Fruit fly (Drosophila melanogaster) whole organism, embryonic: Measurements from ENCODE around the gene CG3339.

Experiments used
- B-H2 ChIP-seq: fragments of 200-800 bp; sonication (Bioruptor generic); optimal IDR thresholded peaks from 2 replicates; lab custom pipeline; 2018; ENCODE audit warnings: missing biosample characterization, mild to moderate bottlenecking, missing genetic modification characterization
- CG10274 ChIP-seq: fragments of 200-800 bp; sonication (Bioruptor generic); optimal IDR thresholded peaks from 3 replicates; lab custom pipeline; 2017; ENCODE audit warnings: missing biosample characterization, mild to moderate bottlenecking, missing genetic modification characterization
- CG11456 ChIP-seq: fragments of 200-800 bp; sonication (Bioruptor generic); IDR thresholded peaks from 3 replicates; pipeline ENCODE4 v1.3.6; 2022; ENCODE audit warnings: missing biosample characterization, missing genetic modification characterization
- CG12659 ChIP-seq: fragments of 200-800 bp; sonication (Bioruptor generic); optimal IDR thresholded peaks from 3 replicates; lab custom pipeline; 2017; ENCODE audit warnings: mild to moderate bottlenecking, missing biosample characterization, missing genetic modification reagents, missing genetic modification characterization
- CG14710 ChIP-seq: fragments of 200-800 bp; sonication (Bioruptor generic); optimal IDR thresholded peaks from 3 replicates; lab custom pipeline; 2019; ENCODE audit warnings: missing biosample characterization, mild to moderate bottlenecking, missing genetic modification characterization, moderate library complexity
- CG15479 ChIP-seq: fragments of 200-800 bp; sonication (Bioruptor generic); optimal IDR thresholded peaks from 3 replicates; lab custom pipeline; 2019; ENCODE audit warnings: missing biosample characterization, mild to moderate bottlenecking, missing genetic modification characterization, moderate library complexity
- CG15696 ChIP-seq: fragments of 200-800 bp; sonication (Bioruptor generic); optimal IDR thresholded peaks from 2 replicates; lab custom pipeline; 2019; ENCODE audit warnings: missing biosample characterization, mild to moderate bottlenecking, missing genetic modification characterization, moderate library complexity
- CG18011 ChIP-seq: fragments of 200-800 bp; sonication (Bioruptor generic); optimal IDR thresholded peaks from 2 replicates; lab custom pipeline; 2017; ENCODE audit warnings: missing biosample characterization, missing genetic modification characterization, mild to moderate bottlenecking, moderate library complexity, missing genotype
- CG2116 ChIP-seq: fragments of 200-800 bp; sonication (Bioruptor generic); optimal IDR thresholded peaks from 3 replicates; lab custom pipeline; 2018; ENCODE audit warnings: missing biosample characterization, mild to moderate bottlenecking, missing genetic modification characterization
- CG2120 ChIP-seq: fragments of 200-800 bp; sonication (Bioruptor generic); optimal IDR thresholded peaks from 3 replicates; lab custom pipeline; 2016; ENCODE audit warnings: missing biosample characterization, missing genetic modification characterization
- CG4424 ChIP-seq: fragments of 200-800 bp; sonication (Bioruptor generic); optimal IDR thresholded peaks from 3 replicates; lab custom pipeline; 2016; ENCODE audit warnings: missing biosample characterization, missing genetic modification characterization
- CG6813 ChIP-seq: fragments of 200-800 bp; sonication (Bioruptor generic); optimal IDR thresholded peaks from 2 replicates; lab custom pipeline; 2017; ENCODE audit warnings: missing biosample characterization, missing genetic modification characterization, mild to moderate bottlenecking, moderate library complexity, missing genetic modification reagents
- CG7745 ChIP-seq: fragments of 200-800 bp; sonication (Bioruptor generic); optimal IDR thresholded peaks from 2 replicates; lab custom pipeline; 2018; ENCODE audit warnings: missing biosample characterization, mild to moderate bottlenecking, missing genetic modification characterization, moderate library complexity
- CG8924 ChIP-seq: fragments of 200-800 bp; optimal IDR thresholded peaks from 3 replicates; lab custom pipeline; 2019; ENCODE audit warnings: missing biosample characterization, mild to moderate bottlenecking, missing genetic modification characterization, moderate library complexity
- CG9817 ChIP-seq: fragments of 200-800 bp; sonication (Bioruptor generic); optimal IDR thresholded peaks from 2 replicates; lab custom pipeline; 2018; ENCODE audit warnings: missing biosample characterization, mild to moderate bottlenecking, missing genetic modification characterization, moderate library complexity
- CG9876 ChIP-seq: fragments of 200-800 bp; sonication (Bioruptor generic); optimal IDR thresholded peaks from 2 replicates; lab custom pipeline; 2016; ENCODE audit warnings: missing biosample characterization, missing genetic modification characterization
- CTCF ChIP-seq: fragments of 200-800 bp; sonication (Bioruptor generic); optimal IDR thresholded peaks from 2 replicates; lab custom pipeline; 2017; ENCODE audit warnings: missing biosample characterization, mild to moderate bottlenecking, missing genetic modification characterization, moderate library complexity
- D ChIP-seq, 2 experiments: fragments of 200-800 bp in 1 of 2; fragments of >200 bp in 1 of 2; sonication (Bioruptor generic) in 1 of 2; optimal IDR thresholded peaks; 2 replicates in 1 of 2; 3 replicates in 1 of 2; lab custom pipeline; 2017; ENCODE audit warnings: mild to moderate bottlenecking in 1 of 2, missing biosample characterization in 1 of 2, missing genetic modification characterization in 1 of 2, missing genetic modification reagents in 1 of 2
- D19A ChIP-seq: fragments of 200-800 bp; optimal IDR thresholded peaks from 3 replicates; lab custom pipeline; 2019; ENCODE audit warnings: missing biosample characterization, mild to moderate bottlenecking, missing genetic modification characterization, moderate library complexity
- E2f1 ChIP-seq: fragments of 200-800 bp; sonication (Bioruptor generic); IDR thresholded peaks from 2 replicates; pipeline ENCODE4 v1.3.6; 2022; ENCODE audit warnings: missing biosample characterization, missing genetic modification characterization
- Hmr ChIP-seq: fragments of 200-800 bp; sonication (Bioruptor generic); optimal IDR thresholded peaks from 3 replicates; lab custom pipeline; 2017; ENCODE audit warnings: mild to moderate bottlenecking, missing biosample characterization, missing genetic modification reagents, missing genetic modification characterization
- NC2β ChIP-seq: fragments of 200-800 bp; sonication (Bioruptor generic); optimal IDR thresholded peaks from 2 replicates; lab custom pipeline; 2016; ENCODE audit warnings: missing biosample characterization, missing genetic modification characterization
- Opbp ChIP-seq: fragments of 200-800 bp; sonication (Bioruptor generic); IDR thresholded peaks from 3 replicates; pipeline ENCODE4 v1.3.6; 2022; ENCODE audit warnings: missing biosample characterization, missing genetic modification characterization; ENCODE audit not compliant: partially characterized antibody
- Pdp1 ChIP-seq, 2 experiments: fragments of 200-800 bp; sonication (Bioruptor generic); optimal IDR thresholded peaks; 3 replicates each; lab custom pipeline; 2016; ENCODE audit warnings: missing biosample characterization in 2 of 2, missing genetic modification characterization in 2 of 2, mild to moderate bottlenecking in 1 of 2, moderate library complexity in 1 of 2
- Side ChIP-seq: fragments of 200-800 bp; sonication (Bioruptor generic); optimal IDR thresholded peaks from 2 replicates; lab custom pipeline; 2016; ENCODE audit warnings: missing biosample characterization, missing genetic modification characterization
- Vsx1 ChIP-seq: fragments of 200-800 bp; sonication (Bioruptor generic); optimal IDR thresholded peaks from 2 replicates; lab custom pipeline; 2017; ENCODE audit warnings: missing biosample characterization, mild to moderate bottlenecking, missing genetic modification characterization, missing genetic modification reagents
- Xrp1 ChIP-seq: fragments of 200-800 bp; sonication (Bioruptor generic); IDR thresholded peaks from 2 replicates; pipeline ENCODE4 v1.3.6; 2022; ENCODE audit warnings: missing biosample characterization, missing genetic modification characterization
- aop ChIP-seq: fragments of 200-800 bp; sonication (Bioruptor generic); IDR thresholded peaks from 2 replicates; pipeline ENCODE4 v1.3.6; 2022; ENCODE audit warnings: missing biosample characterization, missing genetic modification characterization
- ato ChIP-seq: fragments of 200-800 bp; sonication (Bioruptor generic); IDR thresholded peaks from 2 replicates; pipeline ENCODE4 v1.3.6; 2022; ENCODE audit warnings: missing biosample characterization, missing genetic modification characterization; ENCODE audit not compliant: partially characterized antibody
- corto ChIP-seq: fragments of 200-800 bp; sonication (Bioruptor generic); optimal IDR thresholded peaks from 2 replicates; lab custom pipeline; 2016; ENCODE audit warnings: missing biosample characterization, mild to moderate bottlenecking, missing genetic modification characterization, moderate library complexity
- crol ChIP-seq: fragments of 200-800 bp; sonication (Bioruptor generic); IDR thresholded peaks from 2 replicates; pipeline ENCODE4 v1.3.6; 2022; ENCODE audit warnings: missing biosample characterization, missing genetic modification characterization
- dimm ChIP-seq: fragments of 200-800 bp; sonication (Bioruptor generic); IDR thresholded peaks from 2 replicates; pipeline ENCODE4 v1.3.6; 2022; ENCODE audit warnings: missing biosample characterization, missing genetic modification characterization
- gce ChIP-seq: fragments of 200-800 bp; sonication (Bioruptor generic); IDR thresholded peaks from 3 replicates; pipeline ENCODE4 v1.3.6; 2022; ENCODE audit warnings: missing biosample characterization, missing genetic modification characterization
- gfzf ChIP-seq: fragments of 200-800 bp; sonication (Bioruptor generic); optimal IDR thresholded peaks from 2 replicates; lab custom pipeline; 2016; ENCODE audit warnings: missing biosample characterization, mild to moderate bottlenecking, missing genetic modification characterization, moderate library complexity
- ham ChIP-seq: fragments of 200-800 bp; sonication (Bioruptor generic); IDR thresholded peaks from 2 replicates; pipeline ENCODE4 v1.3.6; 2022; ENCODE audit warnings: missing biosample characterization, missing genetic modification characterization
- kah ChIP-seq: fragments of 200-800 bp; sonication (Bioruptor generic); optimal IDR thresholded peaks from 2 replicates; lab custom pipeline; 2018; ENCODE audit warnings: missing biosample characterization, mild to moderate bottlenecking, missing genetic modification characterization
- kay ChIP-seq: fragments of 200-800 bp; sonication (Bioruptor generic); optimal IDR thresholded peaks from 2 replicates; lab custom pipeline; 2016; ENCODE audit warnings: missing biosample characterization, missing genetic modification characterization
- lilli ChIP-seq: fragments of 200-800 bp; sonication (Bioruptor generic); optimal IDR thresholded peaks from 3 replicates; lab custom pipeline; 2016; ENCODE audit warnings: missing biosample characterization, missing genetic modification characterization
- lmd ChIP-seq: fragments of 200-800 bp; sonication (Bioruptor generic); IDR thresholded peaks from 2 replicates; pipeline ENCODE4 v1.3.6; 2022; ENCODE audit warnings: missing biosample characterization, missing genetic modification characterization
- mam ChIP-seq: fragments of 200-800 bp; sonication (Bioruptor generic); optimal IDR thresholded peaks from 3 replicates; lab custom pipeline; 2016; ENCODE audit warnings: missing biosample characterization, missing genetic modification characterization
- p53 ChIP-seq: fragments of 200-800 bp; sonication (Bioruptor generic); optimal IDR thresholded peaks from 2 replicates; lab custom pipeline; 2016; ENCODE audit warnings: missing biosample characterization, missing genetic modification characterization
- peb ChIP-seq: fragments of 200-800 bp; sonication (Bioruptor generic); IDR thresholded peaks from 2 replicates; pipeline ENCODE4 v1.3.6; 2022; ENCODE audit warnings: missing biosample characterization, missing genetic modification characterization
- pho ChIP-seq: fragments of 200-800 bp; sonication (Bioruptor generic); optimal IDR thresholded peaks from 2 replicates; lab custom pipeline; 2016; ENCODE audit warnings: missing biosample characterization, missing genetic modification characterization
- pnt ChIP-seq: fragments of 200-800 bp; sonication (Bioruptor generic); optimal IDR thresholded peaks from 3 replicates; lab custom pipeline; 2016; ENCODE audit warnings: missing biosample characterization, missing genetic modification characterization
- ranshi ChIP-seq: fragments of 200-800 bp; sonication (Bioruptor generic); IDR thresholded peaks from 2 replicates; pipeline ENCODE4 v1.3.6; 2022; ENCODE audit warnings: missing biosample characterization, missing genetic modification characterization
- rib ChIP-seq: fragments of 200-800 bp; sonication (Bioruptor generic); IDR thresholded peaks from 2 replicates; pipeline ENCODE4 v1.3.6; 2022; ENCODE audit warnings: missing biosample characterization, missing genetic modification characterization
- sr ChIP-seq: fragments of 200-800 bp; sonication (Bioruptor generic); IDR thresholded peaks from 3 replicates; pipeline ENCODE4 v1.3.6; 2022; ENCODE audit warnings: missing biosample characterization, missing genetic modification characterization
- stwl ChIP-seq: fragments of 200-800 bp; sonication (Bioruptor generic); optimal IDR thresholded peaks from 3 replicates; lab custom pipeline; 2018; ENCODE audit warnings: missing biosample characterization, mild to moderate bottlenecking, missing genetic modification characterization, moderate library complexity
- sug ChIP-seq: fragments of 200-800 bp; optimal IDR thresholded peaks from 2 replicates; lab custom pipeline; 2019; ENCODE audit warnings: missing biosample characterization, mild to moderate bottlenecking, missing genetic modification characterization, moderate library complexity

The CG3339 gene

dm6 chr3R:27244742-27245400 is 77.3 kb downstream of the CG3339 start, which contains the start of gene CG18766 (continued):
- no peak for TF ChIP-seq p53 (GFP tag; lab: Kevin White, UChicago)
- peak; percentile 12 for TF ChIP-seq CG14710 (tag; lab: Kevin White, UChicago)
- TF ChIP-seq CG15479 (GFP tag; lab: Kevin White, UChicago): peak; percentile 32
- TF ChIP-seq gce: 0 out of 3 replicates have a peak, but pooled peaks have one; percentile 13
- peak; percentile 68 for TF ChIP-seq crol
- no peak for TF ChIP-seq dimm (GFP tag; lab: Robert Waterston, UW)
- TF ChIP-seq CG2116: peak; percentile 39
- TF ChIP-seq ranshi (GFP tag; lab: Robert Waterston, UW): no peak
- peak; percentile 3 for TF ChIP-seq pnt (GFP tag; lab: Kevin White, UChicago)
- TF ChIP-seq CG11456 (GFP tag; lab: Robert Waterston, UW): 0 out of 3 replicates have a peak, but pooled peaks have one; percentile 6
- no peak for TF ChIP-seq ham (GFP tag; lab: Robert Waterston, UW)
- no peak for TF ChIP-seq NC2β (GFP tag; lab: Kevin White, UChicago)
- peak; percentile 17; the same call in 1 of the 2 replicates for TF ChIP-seq Xrp1 (GFP tag; lab: Robert Waterston, UW)
- no peak for TF ChIP-seq rib (GFP tag; lab: Robert Waterston, UW)
- peak; percentile 33 for TF ChIP-seq Hmr (GFP tag; lab: Kevin White, UChicago)
- peak; percentile 14 for TF ChIP-seq CG8924 (tag; lab: Kevin White, UChicago)
- TF ChIP-seq lmd (GFP tag; lab: Robert Waterston, UW): peak; percentile 34; the same call in 1 of the 2 replicates
- TF ChIP-seq CG4424 (GFP tag; lab: Kevin White, UChicago): peak; percentile 60
- peak; percentile 62 for TF ChIP-seq CG12659 (GFP tag; lab: Kevin White, UChicago)
- peak; percentile 3 for TF ChIP-seq CG9876 (GFP tag; lab: Kevin White, UChicago)
- TF ChIP-seq E2f1 (GFP tag; lab: Robert Waterston, UW): 0 out of 2 replicates have a peak, but pooled peaks have one; percentile 20
- 0 out of 3 replicates have a peak, but pooled peaks have one; percentile 44 for TF ChIP-seq sr
- TF ChIP-seq Opbp (GFP tag; lab: Robert Waterston, UW): peak; percentile 49; the same call in 2 of the 3 replicates
- TF ChIP-seq gfzf (GFP tag; lab: Kevin White, UChicago): peak; percentile 30
- peak; percentile 42; the same call in 1 of the 2 replicates for TF ChIP-seq ato
- peak; percentile 23 for TF ChIP-seq D (optimal IDR thresholded peaks at IDR 0.05; lab: Kevin White, UChicago)
- no peak for TF ChIP-seq D (GFP tag; optimal IDR thresholded peaks at IDR 0.05; lab: Kevin White, UChicago)
- TF ChIP-seq sug (tag; lab: Kevin White, UChicago): peak; percentile 99
- TF ChIP-seq corto (GFP tag; lab: Kevin White, UChicago): peak; percentile 20
- no peak for TF ChIP-seq kay (GFP tag; lab: Kevin White, UChicago)
- peak; percentile 58 for TF ChIP-seq D19A (tag; lab: Kevin White, UChicago)
- TF ChIP-seq mam (GFP tag; lab: Kevin White, UChicago): peak; percentile 54
- no peak for TF ChIP-seq CG6813
- TF ChIP-seq peb (GFP tag; lab: Robert Waterston, UW): 0 out of 2 replicates have a peak, but pooled peaks have one; percentile 15
- TF ChIP-seq pho (GFP tag; lab: Kevin White, UChicago): peak; percentile 45
- peak; percentile 73 for TF ChIP-seq CTCF (GFP tag; lab: Kevin White, UChicago)
- peak; percentile 32 for TF ChIP-seq CG7745
- TF ChIP-seq Side: peak; percentile 36
- TF ChIP-seq kah: peak; percentile 42
- peak; percentile 20 for TF ChIP-seq B-H2
- TF ChIP-seq Vsx1 (GFP tag; lab: Kevin White, UChicago): no peak
- peak; percentile 33 for TF ChIP-seq stwl
- 0 out of 2 replicates have a peak, but pooled peaks have one; percentile 54 for TF ChIP-seq aop
- no peak for TF ChIP-seq CG10274 (GFP tag; lab: Kevin White, UChicago)
- peak; percentile 12 for TF ChIP-seq CG18011 (GFP tag; lab: Kevin White, UChicago)
- TF ChIP-seq CG9817: no peak
- peak; percentile 39 for TF ChIP-seq lilli (GFP tag; lab: Kevin White, UChicago)
- TF ChIP-seq CG2120 (GFP tag; lab: Kevin White, UChicago): peak; percentile 37
- TF ChIP-seq Pdp1 (GFP tag; optimal IDR thresholded peaks at IDR 0.05; lab: Kevin White, UChicago): peak in 1 of 2 experiments; percentile 57
- TF ChIP-seq CG15696 (tag; lab: Kevin White, UChicago): peak; percentile 16
